Worm (Caenorhabditis elegans) whole organism, L1 larva: ENCODE measurements around the gene W02D7.4.
A peak's percentile ranks its signal among the peaks of the same experiment; 100 is the strongest.

Experiments
- F16B12.6 ChIP-seq: fragments of 150-350 bp; optimal IDR thresholded peaks from 2 replicates; lab custom pipeline; 2014; ENCODE audit warnings: missing biosample characterization, missing genetic modification characterization
- aha-1 ChIP-seq: fragments of 150-350 bp; optimal IDR thresholded peaks from 2 replicates; lab custom pipeline; 2014; ENCODE audit warnings: missing biosample characterization, missing genetic modification characterization
- aly-2 ChIP-seq: fragments of 150-350 bp; optimal IDR thresholded peaks from 2 replicates; lab custom pipeline; 2014; ENCODE audit warnings: missing biosample characterization, missing genetic modification characterization
- ama-1 ChIP-seq: fragments of 150-350 bp; optimal IDR thresholded peaks from 2 replicates; lab custom pipeline; 2014
- ceh-63 ChIP-seq: fragments of 200-800 bp; sonication (Bioruptor generic); optimal IDR thresholded peaks from 2 replicates; lab custom pipeline; 2018; ENCODE audit warnings: mild to moderate bottlenecking, missing genetic modification characterization, missing compliant biosample characterization
- ces-1 ChIP-seq: fragments of 150-350 bp; optimal IDR thresholded peaks from 2 replicates; lab custom pipeline; 2014; ENCODE audit warnings: missing biosample characterization, missing genetic modification reagents, missing genetic modification characterization
- efl-1 ChIP-seq, 4 experiments: fragments of 150-350 bp; optimal IDR thresholded peaks in 3 of 4; peaks in 1 of 4; 1 replicate in 1 of 4; 2 replicates in 3 of 4; lab custom pipeline; 2014; ENCODE audit warnings: missing biosample characterization in 2 of 4, missing genetic modification characterization in 2 of 4, missing genetic modification reagents in 2 of 4
- elt-2 ChIP-seq: sonication (generic microtip); optimal IDR thresholded peaks from 2 replicates; lab custom pipeline; 2016; ENCODE audit warnings: missing genetic modification characterization, mild to moderate bottlenecking, inconsistent platforms, missing compliant biosample characterization, missing genetic modification reagents
- elt-3 ChIP-seq, 6 experiments: fragments of 150-350 bp in 1 of 6; sonication (generic microtip); optimal IDR thresholded peaks; 2 replicates each; lab custom pipeline; 2017 to 2018; ENCODE audit warnings: missing biosample characterization in 6 of 6, missing genetic modification characterization in 6 of 6, inconsistent platforms in 1 of 6
- ets-5 ChIP-seq: fragments of 200-800 bp; sonication (Bioruptor generic); IDR thresholded peaks from 2 replicates; pipeline ENCODE4 v1.3.6; 2022; ENCODE audit warnings: missing genetic modification characterization, missing compliant biosample characterization
- fkh-10 ChIP-seq: sonication (generic microtip); optimal IDR thresholded peaks from 2 replicates; lab custom pipeline; 2017; ENCODE audit warnings: missing biosample characterization, missing genetic modification reagents, missing genetic modification characterization
- fos-1 ChIP-seq: fragments of 150-350 bp; optimal IDR thresholded peaks from 2 replicates; lab custom pipeline; 2014; ENCODE audit warnings: missing biosample characterization, missing genetic modification characterization
- hlh-17 ChIP-seq: fragments of 200-800 bp; sonication (Bioruptor generic); optimal IDR thresholded peaks from 2 replicates; lab custom pipeline; 2018; ENCODE audit warnings: missing genetic modification characterization, mild to moderate bottlenecking, missing compliant biosample characterization, moderate library complexity, borderline replicate concordance
- hpl-2 ChIP-seq: fragments of 150-350 bp; optimal IDR thresholded peaks from 2 replicates; lab custom pipeline; 2014; ENCODE audit warnings: missing biosample characterization, missing genetic modification reagents, missing genetic modification characterization
- isw-1 ChIP-seq: fragments of 200-800 bp; sonication (Bioruptor generic); IDR thresholded peaks from 2 replicates; pipeline ENCODE4 v1.3.6; 2022; ENCODE audit warnings: missing genetic modification characterization, missing compliant biosample characterization
- jun-1 ChIP-seq: fragments of 150-350 bp; optimal IDR thresholded peaks from 2 replicates; lab custom pipeline; 2014; ENCODE audit warnings: missing biosample characterization, missing genetic modification reagents, missing genetic modification characterization
- lin-35 ChIP-seq, 2 experiments: fragments of 150-350 bp; optimal IDR thresholded peaks; 2 replicates each; lab custom pipeline; 2014; ENCODE audit warnings: missing biosample characterization in 2 of 2, missing genetic modification characterization in 2 of 2, missing genetic modification reagents in 2 of 2
- lin-39 ChIP-seq: fragments of 150-350 bp; optimal IDR thresholded peaks from 2 replicates; lab custom pipeline; 2014; ENCODE audit warnings: missing biosample characterization, missing genetic modification reagents, missing genetic modification characterization
- lsy-2 ChIP-seq, 2 experiments: fragments of 150-350 bp; optimal IDR thresholded peaks; 2 replicates each; lab custom pipeline; 2014; ENCODE audit warnings: missing biosample characterization in 2 of 2, missing genetic modification characterization in 2 of 2
- mef-2 ChIP-seq: fragments of 150-350 bp; optimal IDR thresholded peaks from 2 replicates; lab custom pipeline; 2014; ENCODE audit warnings: missing biosample characterization, missing genetic modification characterization
- nhr-12 ChIP-seq: sonication (generic microtip); optimal IDR thresholded peaks from 2 replicates; lab custom pipeline; 2017; ENCODE audit warnings: missing biosample characterization, missing genetic modification characterization
- nhr-20 ChIP-seq: sonication (generic microtip); optimal IDR thresholded peaks from 2 replicates; lab custom pipeline; 2016; ENCODE audit warnings: mild to moderate bottlenecking, missing genetic modification characterization, missing compliant biosample characterization
- nhr-237 ChIP-seq: fragments of 150-350 bp; optimal IDR thresholded peaks from 2 replicates; lab custom pipeline; 2014; ENCODE audit warnings: missing biosample characterization, missing genetic modification characterization
- nhr-71 ChIP-seq: sonication (generic microtip); optimal IDR thresholded peaks from 2 replicates; lab custom pipeline; 2016; ENCODE audit warnings: mild to moderate bottlenecking, missing genetic modification characterization, moderate library complexity, missing compliant biosample characterization
- nhr-76 ChIP-seq: sonication (generic microtip); optimal IDR thresholded peaks from 2 replicates; lab custom pipeline; 2017; ENCODE audit warnings: missing biosample characterization, missing genetic modification characterization
- nhr-85 ChIP-seq: sonication (generic microtip); peaks from one replicate; lab custom pipeline; 2016; ENCODE audit warnings: missing genetic modification characterization, inconsistent platforms, missing compliant biosample characterization
- nhr-90 ChIP-seq: sonication (generic microtip); optimal IDR thresholded peaks from 2 replicates; lab custom pipeline; 2016; ENCODE audit warnings: mild to moderate bottlenecking, missing genetic modification characterization, missing compliant biosample characterization; ENCODE audit not compliant: poor library complexity
- pax-3 ChIP-seq: fragments of 200-800 bp; sonication (Bioruptor generic); optimal IDR thresholded peaks from 2 replicates; lab custom pipeline; 2018; ENCODE audit warnings: mild to moderate bottlenecking, missing genetic modification characterization, moderate library complexity, missing compliant biosample characterization
- pqm-1 ChIP-seq: sonication (generic microtip); optimal IDR thresholded peaks from 3 replicates; lab custom pipeline; 2017; ENCODE audit warnings: missing biosample characterization, missing genetic modification characterization
- rnt-1 ChIP-seq: sonication (generic microtip); optimal IDR thresholded peaks from 2 replicates; lab custom pipeline; 2016; ENCODE audit warnings: mild to moderate bottlenecking, missing genetic modification characterization, moderate library complexity, missing compliant biosample characterization
- snpc-4 ChIP-seq: fragments of 150-350 bp; optimal IDR thresholded peaks from 2 replicates; lab custom pipeline; 2014; ENCODE audit warnings: missing biosample characterization, missing genetic modification characterization
- snu-23 ChIP-seq: sonication (generic microtip); optimal IDR thresholded peaks from 2 replicates; lab custom pipeline; 2016; ENCODE audit warnings: missing genetic modification characterization, missing compliant biosample characterization
- sox-4 ChIP-seq: sonication (generic microtip); optimal IDR thresholded peaks from 2 replicates; lab custom pipeline; 2016; ENCODE audit warnings: missing genetic modification characterization, missing compliant biosample characterization
- sptf-1 ChIP-seq: fragments of 150-350 bp; optimal IDR thresholded peaks from 2 replicates; lab custom pipeline; 2014; ENCODE audit warnings: missing biosample characterization, missing genetic modification characterization
- sup-37 ChIP-seq: fragments of 200-800 bp; sonication (Bioruptor generic); optimal IDR thresholded peaks from 2 replicates; lab custom pipeline; 2018; ENCODE audit warnings: mild to moderate bottlenecking, missing genetic modification characterization, missing compliant biosample characterization
- unc-130 ChIP-seq: fragments of 150-350 bp; optimal IDR thresholded peaks from 2 replicates; lab custom pipeline; 2017; ENCODE audit warnings: missing biosample characterization, missing genetic modification characterization, inconsistent platforms
- unc-98 ChIP-seq: fragments of 200-800 bp; sonication (Bioruptor generic); IDR thresholded peaks from 2 replicates; pipeline ENCODE4 v1.3.6; 2022; ENCODE audit warnings: missing genetic modification characterization, missing compliant biosample characterization

The W02D7.4 gene

ce11 chrV:8271995-8272394, 25.4 kb downstream of the W02D7.4 start, which contains the start of gene asp-5:
asp-5 (plus strand) TSS chrV:8272385.
- no peak for TF ChIP-seq aha-1 (tag; lab: Kevin White, UChicago)
- TF ChIP-seq mef-2: no peak
- no peak for TF ChIP-seq snpc-4
- TF ChIP-seq nhr-85 (tag; lab: Kevin White, UChicago): no peak
- no peak for TF ChIP-seq nhr-20 (tag; lab: Kevin White, UChicago)
- peak; percentile 76 for TF ChIP-seq elt-2 (tag; lab: Kevin White, UChicago)
- no peak for TF ChIP-seq pqm-1 (tag; lab: Kevin White, UChicago)
- TF ChIP-seq nhr-12 (tag; lab: Kevin White, UChicago): no peak
- TF ChIP-seq ets-5: no peak
- TF ChIP-seq unc-98: no peak
- no peak for TF ChIP-seq ces-1
- TF ChIP-seq lin-35 (GFP tag; optimal IDR thresholded peaks at IDR 0.05; lab: Kevin White, UChicago): peak in 1 of 2 experiments; percentile 11
- TF ChIP-seq aly-2 (tag; lab: Kevin White, UChicago): no peak
- TF ChIP-seq, all 84 proteins: peak for 2

- TF ChIP-seq F16B12.6 (tag; lab: Kevin White, UChicago) (no peak), nhr-237 (tag; lab: Kevin White, UChicago) (no peak), hlh-17 (GFP tag; lab: Kevin White, UChicago) (no peak), nhr-85 (tag; lab: Kevin White, UChicago) (no peak), lsy-2 (tag; optimal IDR thresholded peaks at IDR 0.05; lab: Kevin White, UChicago) (no peak), snu-23 (GFP tag; lab: Kevin White, UChicago) (no peak), ceh-63 (no peak), isw-1 (GFP tag; lab: Robert Waterston, UW) (no peak), ets-5 (no peak)
- TF ChIP-seq, all 84 proteins: peak for 0
Measured at ce11 chrV:8271395-8271794, 26.0 kb downstream of the W02D7.4 start.

- TF ChIP-seq fkh-10 (GFP tag; lab: Kevin White, UChicago) (no peak), nhr-20 (tag; lab: Kevin White, UChicago) (peak; percentile 23), elt-2 (tag; lab: Kevin White, UChicago) (peak; percentile 97), ama-1 (lab: Kevin White, UChicago) (no peak), elt-3 (tag; optimal IDR thresholded peaks at IDR 0.05; lab: Kevin White, UChicago) (no peak), pax-3 (tag; lab: Kevin White, UChicago) (no peak), isw-1 (GFP tag; lab: Robert Waterston, UW) (no peak), nhr-90 (tag; lab: Kevin White, UChicago) (peak; percentile 12), lin-35 (GFP tag; optimal IDR thresholded peaks at IDR 0.05; lab: Kevin White, UChicago) (peak in 1 of 2 experiments; percentile 6), rnt-1 (tag; lab: Kevin White, UChicago) (no peak), nhr-71 (tag; lab: Kevin White, UChicago) (peak; percentile 13)
Measured at ce11 chrV:8269878-8270277, 27.5 kb downstream of the W02D7.4 start.

ce11 chrV:8268902-8269301, 28.5 kb downstream of the W02D7.4 start, which contains the start of the genes asp-6 and asp-12:
asp-6 (minus strand) TSS chrV:8268937.
asp-12 (plus strand) TSS chrV:8269210.
- no peak for TF ChIP-seq unc-98
- TF ChIP-seq elt-3 (tag; optimal IDR thresholded peaks at IDR 0.05; lab: Kevin White, UChicago): no peak
- TF ChIP-seq ces-1: no peak
- no peak for TF ChIP-seq nhr-20 (tag; lab: Kevin White, UChicago)
- no peak for TF ChIP-seq rnt-1 (tag; lab: Kevin White, UChicago)
- no peak for TF ChIP-seq sptf-1 (tag; lab: Kevin White, UChicago)
- no peak for TF ChIP-seq sox-4 (tag; lab: Kevin White, UChicago)
- TF ChIP-seq lin-39: no peak
- no peak for TF ChIP-seq hpl-2 (GFP tag; lab: Kevin White, UChicago)
- no peak for TF ChIP-seq efl-1 (optimal IDR thresholded peaks at IDR 0.05; lab: Kevin White, UChicago)
- TF ChIP-seq efl-1 (GFP tag; optimal IDR thresholded peaks at IDR 0.05 in 1 of 2; lab: Kevin White, UChicago): peak in 1 of 2 experiments; percentile 74
- peak in 1 of 2 experiments; percentile 8 for TF ChIP-seq lin-35 (GFP tag; optimal IDR thresholded peaks at IDR 0.05; lab: Kevin White, UChicago)
- TF ChIP-seq sup-37 (GFP tag; lab: Kevin White, UChicago): no peak
- TF ChIP-seq mef-2: no peak
- TF ChIP-seq elt-2 (tag; lab: Kevin White, UChicago): peak; percentile 86
- no peak for TF ChIP-seq fos-1 (tag; lab: Kevin White, UChicago)
- no peak for TF ChIP-seq jun-1 (tag; lab: Kevin White, UChicago)
- no peak for TF ChIP-seq unc-130 (tag; lab: Kevin White, UChicago)
- no peak for TF ChIP-seq nhr-76 (tag; lab: Kevin White, UChicago)
- no peak for TF ChIP-seq pax-3 (tag; lab: Kevin White, UChicago)
